Worm (Caenorhabditis elegans): ENCODE results near the gene btb-22.

The btb-22 gene

DNA sequence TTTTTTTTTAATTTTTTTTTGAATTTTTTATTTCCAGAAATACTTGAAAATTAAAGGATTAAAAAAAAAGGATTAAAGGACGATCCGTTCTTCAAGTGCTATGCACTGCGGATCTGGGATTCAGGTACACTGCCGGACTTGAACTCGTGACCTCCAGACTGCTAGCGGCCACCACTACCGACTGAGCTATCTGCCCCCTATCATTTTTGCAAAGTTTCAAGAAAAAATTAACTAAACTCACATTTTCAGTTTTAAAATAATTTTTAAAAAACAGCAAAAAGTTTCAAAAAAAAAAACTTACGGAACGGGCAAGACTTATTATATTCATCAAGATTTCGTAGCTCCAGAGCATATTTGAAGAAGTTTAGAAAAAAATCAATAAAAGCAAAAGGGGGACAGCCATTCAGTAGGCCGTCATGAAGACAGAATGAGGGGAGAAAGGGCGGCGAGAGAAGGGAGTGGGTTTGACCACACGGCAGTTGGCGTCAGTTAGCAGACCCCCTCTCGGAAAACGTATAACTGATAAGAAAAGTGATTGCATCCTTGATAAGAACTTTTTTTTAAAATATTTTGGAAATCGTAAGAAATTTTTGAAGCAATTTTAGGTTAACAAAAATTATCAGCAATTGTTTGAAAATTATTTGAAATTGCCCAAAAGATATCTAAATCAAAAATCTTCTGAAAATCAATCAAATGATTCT, 11.6 kb downstream of the btb-22 start:
- TF ChIP-seq T22C8.4 (GFP tag; IDR thresholded peaks at IDR 0.05) (peak; percentile 48), klf-2 (GFP tag; conservative IDR thresholded peaks at IDR 0.05) (no peak)

DNA sequence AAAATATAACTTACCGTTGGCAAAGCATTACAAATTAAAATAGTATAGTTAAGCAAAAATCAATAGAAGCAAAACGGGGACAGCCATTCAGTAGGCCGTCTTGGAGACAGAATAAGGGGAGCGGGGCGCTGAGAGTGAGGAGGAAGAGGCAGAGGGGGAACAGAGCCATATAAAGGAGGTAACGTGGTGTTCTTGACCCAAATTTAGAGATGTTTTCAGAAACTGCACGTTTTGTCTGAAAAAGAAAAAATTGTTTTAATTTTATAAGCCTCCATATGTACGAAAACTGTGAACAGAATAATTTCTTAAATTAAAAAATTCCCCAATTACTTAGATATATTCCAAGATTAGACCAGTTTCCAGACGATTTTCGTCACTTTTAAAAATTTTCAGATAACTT, 13.9 kb downstream of the btb-22 start, which contains the start of gene F39E9.6:
F39E9.6 (minus strand) TSS at position 101 of the 400 bp plus-strand sequence.
- no peak for TF ChIP-seq klf-2 (GFP tag; conservative IDR thresholded peaks at IDR 0.05)
- no peak for TF ChIP-seq ztf-29 (GFP tag; IDR thresholded peaks at IDR 0.05)
- no peak for TF ChIP-seq flt-1 (GFP tag; IDR thresholded peaks at IDR 0.05)

- TF ChIP-seq cog-1 (tag; optimal IDR thresholded peaks at IDR 0.05) (no peak), med-1 (GFP tag; optimal IDR thresholded peaks at IDR 0.05; ENCODE audit: insufficient read depth) (no peak), flt-1 (GFP tag; IDR thresholded peaks at IDR 0.05) (no peak), T22C8.4 (GFP tag; IDR thresholded peaks at IDR 0.05) (no peak), ref-1 (GFP tag; conservative IDR thresholded peaks at IDR 0.05) (no peak), klf-2 (GFP tag; conservative IDR thresholded peaks at IDR 0.05) (no peak), tab-1 (GFP tag; IDR thresholded peaks at IDR 0.05) (no peak), ztf-23 (GFP tag; IDR thresholded peaks at IDR 0.05) (no peak), ztf-29 (GFP tag; IDR thresholded peaks at IDR 0.05) (no peak)
These were observed 19.3 kb downstream of the btb-22 start for ce11 chrII:3318839-3319238.

DNA sequence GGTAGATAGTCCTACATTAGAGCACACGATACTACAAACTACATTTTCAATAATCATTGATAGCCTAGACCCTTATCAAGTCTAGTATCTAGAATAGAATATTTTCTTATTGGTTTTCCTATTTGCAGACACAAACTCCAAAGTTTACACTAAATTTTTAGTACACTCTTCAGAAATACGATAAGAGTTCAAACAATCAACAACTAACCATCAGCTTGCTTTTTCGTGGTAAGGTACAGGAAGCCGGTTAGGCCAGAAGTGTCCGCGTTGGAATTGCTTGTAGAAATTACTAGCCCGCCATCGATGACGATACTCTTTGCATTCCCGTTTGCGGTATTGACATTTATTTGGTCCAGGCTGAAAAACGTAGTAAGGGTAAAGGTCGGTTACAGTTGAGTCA, 22.7 kb downstream of the btb-22 start, which contains the start of gene Y46D2A.1:
Y46D2A.1 (plus strand) TSS at position 301 of the 400 bp plus-strand sequence.
- TF ChIP-seq cog-1 (tag; optimal IDR thresholded peaks at IDR 0.05): no peak
- TF ChIP-seq flt-1 (GFP tag; IDR thresholded peaks at IDR 0.05): no peak
- no peak for TF ChIP-seq ref-1 (GFP tag; conservative IDR thresholded peaks at IDR 0.05)
- no peak for TF ChIP-seq med-1 (GFP tag; optimal IDR thresholded peaks at IDR 0.05; ENCODE audit: insufficient read depth)
- no peak for TF ChIP-seq ztf-29 (GFP tag; IDR thresholded peaks at IDR 0.05)
- TF ChIP-seq T22C8.4 (GFP tag; IDR thresholded peaks at IDR 0.05): no peak
- TF ChIP-seq klf-2 (GFP tag; conservative IDR thresholded peaks at IDR 0.05): no peak

- TF ChIP-seq ztf-29 (GFP tag; IDR thresholded peaks at IDR 0.05) (no peak), tab-1 (GFP tag; IDR thresholded peaks at IDR 0.05) (no peak), flt-1 (GFP tag; IDR thresholded peaks at IDR 0.05) (no peak), cog-1 (tag; optimal IDR thresholded peaks at IDR 0.05) (no peak), ref-1 (GFP tag; conservative IDR thresholded peaks at IDR 0.05) (no peak), klf-2 (GFP tag; conservative IDR thresholded peaks at IDR 0.05) (no peak), med-1 (GFP tag; optimal IDR thresholded peaks at IDR 0.05; ENCODE audit: insufficient read depth) (no peak), ztf-23 (GFP tag; IDR thresholded peaks at IDR 0.05) (no peak), T22C8.4 (GFP tag; IDR thresholded peaks at IDR 0.05) (no peak)
These were observed 23.6 kb downstream of the btb-22 start, which contains the start of gene Y46D2A.2 for ce11 chrII:3323179-3323578. Y46D2A.2 (minus strand) TSS chrII:3323279.

DNA sequence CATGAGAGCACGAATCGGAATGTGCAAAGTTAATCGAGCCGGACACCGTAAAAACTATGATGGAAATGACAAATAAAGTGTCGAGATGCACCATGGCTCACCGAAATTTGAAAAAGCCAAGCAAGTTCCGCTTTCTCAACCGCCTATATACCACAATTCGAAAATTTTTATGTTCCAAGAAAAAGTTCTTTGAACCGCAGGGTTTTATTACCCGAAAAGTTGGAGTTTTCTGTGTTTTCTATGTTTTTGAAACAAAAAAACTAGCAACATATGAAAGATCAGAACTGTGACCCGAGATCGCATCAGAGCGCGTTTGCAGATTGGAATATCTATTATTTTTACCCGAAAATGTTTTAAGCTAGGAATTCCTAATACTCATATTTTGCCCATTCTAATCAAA, 27.5 kb downstream of the btb-22 start, which contains the start of gene Y46D2A.3:
Y46D2A.3 (minus strand) TSS at position 101 of the 400 bp plus-strand sequence.
- no peak for TF ChIP-seq ztf-23 (GFP tag; IDR thresholded peaks at IDR 0.05)
- TF ChIP-seq ztf-29 (GFP tag; IDR thresholded peaks at IDR 0.05): no peak
- TF ChIP-seq T22C8.4 (GFP tag; IDR thresholded peaks at IDR 0.05): no peak
- no peak for TF ChIP-seq cog-1 (tag; optimal IDR thresholded peaks at IDR 0.05)
- TF ChIP-seq ref-1 (GFP tag; conservative IDR thresholded peaks at IDR 0.05): no peak
- TF ChIP-seq tab-1 (GFP tag; IDR thresholded peaks at IDR 0.05): no peak
- no peak for TF ChIP-seq klf-2 (GFP tag; conservative IDR thresholded peaks at IDR 0.05)
- no peak for TF ChIP-seq med-1 (GFP tag; optimal IDR thresholded peaks at IDR 0.05; ENCODE audit: insufficient read depth)
- TF ChIP-seq flt-1 (GFP tag; IDR thresholded peaks at IDR 0.05): no peak

ce11 chrII:3332039-3332438, 32.5 kb downstream of the btb-22 start, which contains the start of gene irld-27:
irld-27 (plus strand) TSS chrII:3332339.
- TF ChIP-seq ztf-23 (GFP tag; IDR thresholded peaks at IDR 0.05) (no peak), med-1 (GFP tag; optimal IDR thresholded peaks at IDR 0.05; ENCODE audit: insufficient read depth) (no peak), tab-1 (GFP tag; IDR thresholded peaks at IDR 0.05) (no peak), ref-1 (GFP tag; conservative IDR thresholded peaks at IDR 0.05) (no peak), flt-1 (GFP tag; IDR thresholded peaks at IDR 0.05) (no peak), T22C8.4 (GFP tag; IDR thresholded peaks at IDR 0.05) (no peak), klf-2 (GFP tag; conservative IDR thresholded peaks at IDR 0.05) (no peak), cog-1 (tag; optimal IDR thresholded peaks at IDR 0.05) (no peak), ztf-29 (GFP tag; IDR thresholded peaks at IDR 0.05) (no peak)

DNA sequence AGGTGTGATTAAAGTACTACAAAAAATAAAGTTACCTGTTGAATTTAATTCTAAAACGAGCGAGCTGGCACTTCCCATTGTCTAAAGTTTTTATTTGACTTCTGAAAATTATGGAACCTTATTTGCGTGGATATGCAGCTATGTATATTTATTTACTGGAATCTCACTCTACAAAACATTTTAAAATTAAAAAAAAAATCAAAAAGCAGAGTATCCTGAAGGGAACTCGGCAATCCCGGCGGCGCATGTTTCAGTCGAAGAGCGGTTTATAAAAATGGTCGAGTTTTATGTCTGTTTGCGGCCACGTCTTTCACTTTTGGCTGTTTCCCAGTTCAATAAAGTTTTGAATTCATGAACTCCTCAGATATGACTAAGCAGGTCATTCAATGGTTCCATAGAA, 37.5 kb downstream of the btb-22 start, which contains the start of gene F14D2.19:
F14D2.19 (minus strand) TSS at position 101 of the 400 bp plus-strand sequence.
- no peak for TF ChIP-seq med-1 (GFP tag; optimal IDR thresholded peaks at IDR 0.05; ENCODE audit: insufficient read depth)
- TF ChIP-seq T22C8.4 (GFP tag; IDR thresholded peaks at IDR 0.05): no peak
- TF ChIP-seq tab-1 (GFP tag; IDR thresholded peaks at IDR 0.05): no peak
- TF ChIP-seq ztf-23 (GFP tag; IDR thresholded peaks at IDR 0.05): no peak

- TF ChIP-seq klf-2 (GFP tag; conservative IDR thresholded peaks at IDR 0.05): no peak
- no peak for TF ChIP-seq cog-1 (tag; optimal IDR thresholded peaks at IDR 0.05)
- TF ChIP-seq med-1 (GFP tag; optimal IDR thresholded peaks at IDR 0.05; ENCODE audit: insufficient read depth): no peak
- TF ChIP-seq tab-1 (GFP tag; IDR thresholded peaks at IDR 0.05): no peak
- TF ChIP-seq T22C8.4 (GFP tag; IDR thresholded peaks at IDR 0.05): no peak
- TF ChIP-seq ztf-23 (GFP tag; IDR thresholded peaks at IDR 0.05): no peak
- no peak for TF ChIP-seq flt-1 (GFP tag; IDR thresholded peaks at IDR 0.05)
- TF ChIP-seq ref-1 (GFP tag; conservative IDR thresholded peaks at IDR 0.05): no peak
- no peak for TF ChIP-seq ztf-29 (GFP tag; IDR thresholded peaks at IDR 0.05)
These were observed 39.0 kb downstream of the btb-22 start, which contains the start of gene F14D2.7 for ce11 chrII:3338556-3338955. F14D2.7 (minus strand) TSS chrII:3338656.

DNA sequence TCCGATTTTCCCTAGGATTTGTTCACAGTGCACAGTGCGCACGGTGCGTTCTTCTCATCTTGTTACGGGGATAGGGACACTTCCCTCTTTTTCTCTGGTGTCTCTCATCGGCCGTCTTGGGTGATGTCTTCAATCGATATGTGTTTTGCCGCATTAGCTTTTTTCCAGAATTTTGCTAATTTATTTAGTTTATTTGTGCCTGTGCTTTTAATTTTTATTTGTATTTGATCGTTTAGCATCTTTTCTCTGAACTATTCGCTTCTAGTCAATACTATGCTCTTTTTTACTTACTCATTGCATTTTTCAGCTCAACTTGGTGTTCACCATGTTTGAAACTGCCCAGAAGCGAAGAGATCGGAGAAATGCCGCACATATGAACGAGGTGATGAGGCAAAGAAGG, 40.7 kb downstream of the btb-22 start, which contains the start of gene F14D2.5:
F14D2.5 (plus strand) TSS at position 301 of the 400 bp plus-strand sequence.
- TF ChIP-seq T22C8.4 (GFP tag; IDR thresholded peaks at IDR 0.05): peak; percentile 14; the same call in 1 of the 2 replicates
- no peak for TF ChIP-seq flt-1 (GFP tag; IDR thresholded peaks at IDR 0.05)
